Fruit fly (Drosophila melanogaster) whole organism, prepupa: ENCODE data around the gene Cyp6d5.

Source experiments
- Blimp-1 ChIP-seq: fragments of 200-800 bp; sonication (Bioruptor generic); optimal IDR thresholded peaks from 3 replicates; lab custom pipeline; 2017; ENCODE audit warnings: missing biosample characterization, missing genetic modification characterization, mild to moderate bottlenecking, moderate library complexity, missing genetic modification reagents
- CG10669 ChIP-seq: fragments of 200-800 bp; sonication (Bioruptor generic); optimal IDR thresholded peaks from 3 replicates; lab custom pipeline; 2018; ENCODE audit warnings: missing biosample characterization, mild to moderate bottlenecking, missing genetic modification characterization, moderate library complexity
- CG11294 ChIP-seq: fragments of 200-800 bp; sonication (Bioruptor generic); IDR thresholded peaks from 2 replicates; pipeline ENCODE4 v1.3.6; 2022; ENCODE audit warnings: missing biosample characterization, missing genetic modification characterization
- CG15336 ChIP-seq: fragments of 200-800 bp; sonication (Bioruptor generic); IDR thresholded peaks from 2 replicates; pipeline ENCODE4 v1.3.6; 2022; ENCODE audit warnings: missing biosample characterization, missing genetic modification characterization
- CG1621 ChIP-seq: fragments of 200-800 bp; sonication (Bioruptor generic); optimal IDR thresholded peaks from 3 replicates; lab custom pipeline; 2018; ENCODE audit warnings: missing biosample characterization, mild to moderate bottlenecking, missing genetic modification characterization
- CG3032 ChIP-seq: fragments of 200-800 bp; optimal IDR thresholded peaks from 2 replicates; lab custom pipeline; 2019; ENCODE audit warnings: missing biosample characterization, mild to moderate bottlenecking, missing genetic modification characterization, moderate library complexity
- CG32006 ChIP-seq: fragments of 200-800 bp; sonication (Bioruptor generic); optimal IDR thresholded peaks from 3 replicates; lab custom pipeline; 2017; ENCODE audit warnings: missing biosample characterization, mild to moderate bottlenecking, missing genetic modification characterization
- CG3919 ChIP-seq: fragments of 200-800 bp; sonication (Bioruptor generic); optimal IDR thresholded peaks from 3 replicates; lab custom pipeline; 2016; ENCODE audit warnings: missing biosample characterization, missing genetic modification characterization
- CG4318 ChIP-seq: fragments of 200-800 bp; sonication (Bioruptor generic); optimal IDR thresholded peaks from 3 replicates; lab custom pipeline; 2017; ENCODE audit warnings: missing biosample characterization, mild to moderate bottlenecking, missing genetic modification characterization
- CG6163 ChIP-seq: fragments of 200-800 bp; sonication (Bioruptor generic); IDR thresholded peaks from 3 replicates; pipeline ENCODE4 v1.3.6; 2022; ENCODE audit warnings: missing biosample characterization, missing genetic modification characterization
- CG6792 ChIP-seq: fragments of 200-800 bp; sonication (Bioruptor generic); optimal IDR thresholded peaks from 3 replicates; lab custom pipeline; 2016; ENCODE audit warnings: missing biosample characterization, missing genetic modification characterization
- CG6808 ChIP-seq: fragments of 200-800 bp; sonication (Bioruptor generic); optimal IDR thresholded peaks from 3 replicates; lab custom pipeline; 2017; ENCODE audit warnings: missing biosample characterization, missing genetic modification characterization, mild to moderate bottlenecking, moderate library complexity, missing genetic modification reagents
- CG8119 ChIP-seq: fragments of 200-800 bp; sonication (Bioruptor generic); IDR thresholded peaks from 3 replicates; pipeline ENCODE4 v1.3.6; 2022; ENCODE audit warnings: missing biosample characterization, missing genetic modification characterization
- CG8632 ChIP-seq: fragments of 200-800 bp; sonication (Bioruptor generic); optimal IDR thresholded peaks from 3 replicates; lab custom pipeline; 2016; ENCODE audit warnings: missing biosample characterization, missing genetic modification characterization
- CG9139 ChIP-seq: fragments of 200-800 bp; sonication (Bioruptor generic); optimal IDR thresholded peaks from 3 replicates; lab custom pipeline; 2017; ENCODE audit warnings: missing biosample characterization, mild to moderate bottlenecking, missing genetic modification characterization
- Eip78C ChIP-seq: fragments of 200-800 bp; sonication (Bioruptor generic); peaks from one replicate; lab custom pipeline; 2016; ENCODE audit warnings: missing biosample characterization, missing genetic modification characterization
- Eip93F ChIP-seq: fragments of 200-800 bp; sonication (Bioruptor generic); optimal IDR thresholded peaks from 2 replicates; lab custom pipeline; 2016; ENCODE audit warnings: missing biosample characterization, mild to moderate bottlenecking, missing genetic modification characterization
- Ets21C ChIP-seq: fragments of 200-800 bp; sonication (Bioruptor generic); optimal IDR thresholded peaks from 3 replicates; lab custom pipeline; 2016; ENCODE audit warnings: missing biosample characterization, missing genetic modification characterization
- Ets96B ChIP-seq: fragments of 200-800 bp; optimal IDR thresholded peaks from 2 replicates; lab custom pipeline; 2019; ENCODE audit warnings: missing biosample characterization, mild to moderate bottlenecking, missing genetic modification characterization, moderate library complexity
- Hr38 ChIP-seq: sonication (Bioruptor generic); optimal IDR thresholded peaks from 2 replicates; lab custom pipeline; 2016; ENCODE audit warnings: missing biosample characterization, missing genetic modification characterization
- Lpt ChIP-seq: fragments of 200-800 bp; sonication (Bioruptor generic); optimal IDR thresholded peaks from 3 replicates; lab custom pipeline; 2016; ENCODE audit warnings: missing biosample characterization, missing genetic modification characterization
- Met ChIP-seq: fragments of 200-800 bp; sonication (Bioruptor generic); optimal IDR thresholded peaks from 3 replicates; lab custom pipeline; 2016; ENCODE audit warnings: missing biosample characterization, missing genetic modification characterization
- OdsH ChIP-seq: fragments of 200-800 bp; sonication (Bioruptor generic); optimal IDR thresholded peaks from 3 replicates; lab custom pipeline; 2016; ENCODE audit warnings: missing biosample characterization, missing genetic modification characterization
- Smox ChIP-seq: fragments of 200-800 bp; sonication (Bioruptor generic); optimal IDR thresholded peaks from 3 replicates; lab custom pipeline; 2016; ENCODE audit warnings: missing biosample characterization, missing genetic modification characterization
- Sox102F ChIP-seq: fragments of 200-800 bp; sonication (Bioruptor generic); optimal IDR thresholded peaks from 2 replicates; lab custom pipeline; 2016; ENCODE audit warnings: missing biosample characterization, mild to moderate bottlenecking, missing genetic modification characterization
- acj6 ChIP-seq: fragments of 200-800 bp; sonication (Bioruptor generic); optimal IDR thresholded peaks from 3 replicates; lab custom pipeline; 2016; ENCODE audit warnings: missing biosample characterization, missing genetic modification characterization
- dac ChIP-seq: fragments of 200-800 bp; sonication (Bioruptor generic); optimal IDR thresholded peaks from 2 replicates; lab custom pipeline; 2017; ENCODE audit warnings: missing biosample characterization, mild to moderate bottlenecking, missing genetic modification characterization
- dsx ChIP-seq: fragments of 200-800 bp; optimal IDR thresholded peaks from 3 replicates; lab custom pipeline; 2019; ENCODE audit warnings: missing biosample characterization, mild to moderate bottlenecking, missing genetic modification characterization, moderate library complexity; ENCODE audit not compliant: poor library complexity, severe bottlenecking
- esn ChIP-seq: fragments of 200-800 bp; sonication (Bioruptor generic); optimal IDR thresholded peaks from 2 replicates; lab custom pipeline; 2016; ENCODE audit warnings: missing biosample characterization, mild to moderate bottlenecking, missing genetic modification characterization, moderate library complexity
- fd59A ChIP-seq: fragments of 200-800 bp; sonication (Bioruptor generic); optimal IDR thresholded peaks from 2 replicates; lab custom pipeline; 2017; ENCODE audit warnings: missing biosample characterization, mild to moderate bottlenecking, missing genetic modification characterization, missing genetic modification reagents
- fd85E ChIP-seq: fragments of 200-800 bp; sonication (Bioruptor generic); optimal IDR thresholded peaks from 3 replicates; lab custom pipeline; 2016; ENCODE audit warnings: missing biosample characterization, missing genetic modification characterization
- lz ChIP-seq: fragments of 200-800 bp; sonication (Bioruptor generic); optimal IDR thresholded peaks from 3 replicates; lab custom pipeline; 2016; ENCODE audit warnings: missing biosample characterization, missing genetic modification characterization
- net ChIP-seq: fragments of 200-800 bp; sonication (Bioruptor generic); optimal IDR thresholded peaks from 3 replicates; lab custom pipeline; 2016; ENCODE audit warnings: missing biosample characterization, missing genetic modification characterization
- pdm3 ChIP-seq: fragments of 200-800 bp; sonication (Bioruptor generic); optimal IDR thresholded peaks from 3 replicates; lab custom pipeline; 2016; ENCODE audit warnings: missing biosample characterization, missing genetic modification characterization
- spab ChIP-seq: fragments of 200-800 bp; sonication (Bioruptor generic); optimal IDR thresholded peaks from 2 replicates; lab custom pipeline; 2017; ENCODE audit warnings: missing biosample characterization, mild to moderate bottlenecking, missing genetic modification characterization, missing genetic modification reagents
- ss ChIP-seq, 2 experiments: fragments of 200-800 bp; sonication (Bioruptor generic); optimal IDR thresholded peaks; 2 replicates in 1 of 2; 3 replicates in 1 of 2; lab custom pipeline; 2017 to 2018; ENCODE audit warnings: mild to moderate bottlenecking in 2 of 2, missing biosample characterization in 2 of 2, missing genetic modification characterization in 2 of 2, moderate library complexity in 1 of 2
- svp ChIP-seq: fragments of 200-800 bp; sonication (Bioruptor generic); peaks from one replicate; lab custom pipeline; 2016; ENCODE audit warnings: missing biosample characterization, missing genetic modification characterization
- topi ChIP-seq: fragments of 200-800 bp; sonication (Bioruptor generic); optimal IDR thresholded peaks from 3 replicates; lab custom pipeline; 2016; ENCODE audit warnings: missing biosample characterization, missing genetic modification characterization
- vri ChIP-seq: fragments of 200-800 bp; sonication (Bioruptor generic); optimal IDR thresholded peaks from 3 replicates; lab custom pipeline; 2016; ENCODE audit warnings: missing biosample characterization, mild to moderate bottlenecking, missing genetic modification characterization

Gene Cyp6d5

DNA sequence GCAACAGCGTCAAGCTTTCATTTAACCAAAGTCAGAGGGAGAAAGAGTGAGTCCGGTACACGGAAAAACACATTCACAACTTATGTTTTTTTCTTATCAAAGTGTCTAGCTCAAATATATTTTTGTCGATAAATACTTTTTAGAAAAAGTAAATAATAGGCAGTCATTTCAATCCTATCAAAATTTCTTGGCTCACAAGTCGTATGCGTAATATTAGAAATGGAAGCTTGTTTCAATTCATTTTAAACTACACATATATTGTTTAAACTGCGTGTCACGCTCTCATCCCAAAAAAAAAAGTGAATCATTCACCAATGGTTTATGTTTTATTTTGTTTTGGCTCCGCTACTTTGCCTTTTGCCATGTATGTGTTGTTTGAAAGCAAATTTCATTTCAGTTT, 19.4 kb upstream of the Cyp6d5 start (continued):
- no peak for TF ChIP-seq fd85E
- peak; percentile 72 for TF ChIP-seq CG32006 (GFP tag; lab: Kevin White, UChicago)
- no peak for TF ChIP-seq OdsH
- no peak for TF ChIP-seq Lpt
- TF ChIP-seq CG3032 = no peak
- TF ChIP-seq CG4318 (GFP tag; lab: Kevin White, UChicago) = peak; percentile 43
- TF ChIP-seq CG8632 (GFP tag; lab: Kevin White, UChicago) = no peak
- TF ChIP-seq CG11294 = no peak
- TF ChIP-seq dac (GFP tag; lab: Kevin White, UChicago) = no peak
- TF ChIP-seq Eip93F (GFP tag; lab: Kevin White, UChicago) = no peak
- TF ChIP-seq CG9139 (GFP tag; lab: Kevin White, UChicago) = no peak
- TF ChIP-seq acj6 (GFP tag; lab: Kevin White, UChicago) = no peak
- no peak for TF ChIP-seq Blimp-1 (GFP tag; lab: Kevin White, UChicago)
- TF ChIP-seq CG6163 (GFP tag; lab: Robert Waterston, UW) = no peak
- no peak for TF ChIP-seq Ets21C (GFP tag; lab: Kevin White, UChicago)
- no peak for TF ChIP-seq Hr38 (GFP tag; lab: Kevin White, UChicago)
- peak; percentile 52; the same call in 1 of the 2 replicates for TF ChIP-seq CG15336 (GFP tag; lab: Robert Waterston, UW)

dm6 chr3R:14011175-14011574, 17.9 kb upstream of the Cyp6d5 start:
- TF ChIP-seq CG1621 (tag; lab: Kevin White, UChicago) (no peak), CG3032 (no peak), vri (no peak), CG10669 (GFP tag; lab: Kevin White, UChicago) (no peak), Smox (no peak), CG6792 (GFP tag; lab: Kevin White, UChicago) (no peak), net (GFP tag; lab: Kevin White, UChicago) (no peak), CG8119 (GFP tag; lab: Robert Waterston, UW) (no peak), Sox102F (GFP tag; lab: Kevin White, UChicago) (no peak)

dm6 chr3R:14011629-14012028, 17.4 kb upstream of the Cyp6d5 start:
- TF ChIP-seq net (GFP tag; lab: Kevin White, UChicago) = peak; percentile 26
- no peak for TF ChIP-seq lz (GFP tag; lab: Kevin White, UChicago)
- TF ChIP-seq spab = peak; percentile 7
- TF ChIP-seq Blimp-1 (GFP tag; lab: Kevin White, UChicago) = no peak
- TF ChIP-seq Ets96B (tag; lab: Kevin White, UChicago) = peak; percentile 37
- peak; percentile 37 for TF ChIP-seq CG3032
- TF ChIP-seq CG3919 (GFP tag; lab: Kevin White, UChicago) = peak; percentile 13
- TF ChIP-seq CG10669 (GFP tag; lab: Kevin White, UChicago) = no peak
- TF ChIP-seq fd59A (GFP tag; lab: Kevin White, UChicago) = no peak
- peak; percentile 5 for TF ChIP-seq esn
- TF ChIP-seq topi = peak; percentile 17
- TF ChIP-seq Hr38 (GFP tag; lab: Kevin White, UChicago) = no peak
- peak; percentile 44 for TF ChIP-seq pdm3 (GFP tag; lab: Kevin White, UChicago)
- no peak for TF ChIP-seq dsx (GFP tag; lab: Kevin White, UChicago)
- no peak for TF ChIP-seq ss (GFP tag; optimal IDR thresholded peaks at IDR 0.05; lab: Kevin White, UChicago)
- TF ChIP-seq Met = peak; percentile 42
- peak; percentile 66 for TF ChIP-seq svp
- TF ChIP-seq CG6808 (GFP tag; lab: Kevin White, UChicago) = peak; percentile 39
- TF ChIP-seq vri = peak; percentile 2
- TF ChIP-seq CG32006 (GFP tag; lab: Kevin White, UChicago) = peak; percentile 35
- peak; percentile 74 for TF ChIP-seq Eip78C (GFP tag; lab: Kevin White, UChicago)
